Worm (Caenorhabditis elegans) whole organism, young adult: ENCODE data around the gene thoc-1.

Source experiments
- attf-3 ChIP-seq: fragments of 200-800 bp; sonication (Bioruptor generic); conservative IDR thresholded peaks from 2 replicates; pipeline ENCODE4 v1.3.6; 2022; ENCODE audit warnings: missing genetic modification reagents, missing genetic modification characterization, missing compliant biosample characterization
- cebp-1 ChIP-seq, 2 experiments: fragments of 200-800 bp in 1 of 2; sonication (Bioruptor generic) in 1 of 2; sonication (generic microtip) in 1 of 2; IDR thresholded peaks in 1 of 2; optimal IDR thresholded peaks in 1 of 2; 2 replicates each; pipeline versions ENCODE4 v1.3.6 to Lab custom; 2017 to 2022; ENCODE audit warnings: missing compliant biosample characterization in 2 of 2, missing genetic modification characterization in 2 of 2, mild to moderate bottlenecking in 1 of 2, missing genetic modification reagents in 1 of 2, moderate library complexity in 1 of 2
- lin-35 ChIP-seq, 3 experiments: fragments of 150-350 bp in 2 of 3; sonication (generic microtip) in 1 of 3; optimal IDR thresholded peaks; 2 replicates each; lab custom pipeline; 2014 to 2018; ENCODE audit warnings: missing biosample characterization in 3 of 3, missing genetic modification characterization in 3 of 3, missing genetic modification reagents in 3 of 3
- mes-4 ChIP-seq: sonication (generic microtip); optimal IDR thresholded peaks from 2 replicates; lab custom pipeline; 2016; ENCODE audit warnings: missing genotype, missing genetic modification characterization, missing compliant biosample characterization
- rcor-1 ChIP-seq: fragments of 200-800 bp; sonication (Bioruptor generic); IDR thresholded peaks from 2 replicates; pipeline ENCODE4 v1.3.6; 2022; ENCODE audit warnings: missing genetic modification reagents, missing genetic modification characterization, missing compliant biosample characterization

DNA sequence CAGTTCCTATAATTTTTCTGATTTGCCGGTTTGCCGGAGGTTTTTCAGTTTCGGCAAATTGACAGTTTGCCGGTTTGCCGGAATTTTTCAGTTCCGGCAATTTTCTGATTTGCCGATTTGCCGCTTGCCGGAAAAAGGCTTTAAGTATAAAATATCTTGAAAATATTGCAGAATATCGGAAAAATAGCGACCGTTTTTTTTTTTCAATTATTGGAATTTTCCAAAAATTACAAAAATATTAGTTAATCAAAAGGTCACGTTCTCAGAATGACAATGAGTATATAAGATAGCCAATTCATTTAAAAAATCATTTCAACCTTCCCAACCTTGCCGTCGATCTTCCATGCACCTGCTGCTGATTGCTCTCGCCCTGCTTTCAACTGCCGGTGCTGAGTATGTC, 19.6 kb upstream of the thoc-1 start, which contains the start of gene T02H6.7:
- TF ChIP-seq attf-3 (GFP tag; lab: Robert Waterston, UW) (no peak), lin-35 (GFP tag; optimal IDR thresholded peaks at IDR 0.05; lab: Kevin White, UChicago) (no peak), rcor-1 (GFP tag; lab: Robert Waterston, UW) (no peak), cebp-1 (GFP tag; IDR thresholded peaks at IDR 0.05; lab: Robert Waterston, UW) (no peak), cebp-1 (tag; optimal IDR thresholded peaks at IDR 0.05; lab: Kevin White, UChicago) (no peak), mes-4 (tag; lab: Kevin White, UChicago) (no peak)
